Fruit fly (Drosophila melanogaster) whole organism, embryonic: ENCODE results near the gene CG42445.

Source experiments
- CG10209 ChIP-seq: fragments of 200-800 bp; sonication (Bioruptor generic); optimal IDR thresholded peaks from 3 replicates; lab custom pipeline; 2017; ENCODE audit warnings: missing biosample characterization, mild to moderate bottlenecking, missing genetic modification characterization, missing genetic modification reagents
- CG10543 ChIP-seq: fragments of 200-800 bp; sonication (Bioruptor generic); optimal IDR thresholded peaks from 3 replicates; lab custom pipeline; 2017; ENCODE audit warnings: missing biosample characterization, mild to moderate bottlenecking, missing genetic modification characterization, moderate library complexity
- CG1233 ChIP-seq: fragments of 200-800 bp; sonication (Bioruptor generic); optimal IDR thresholded peaks from 4 replicates; lab custom pipeline; 2018; ENCODE audit warnings: missing biosample characterization, mild to moderate bottlenecking, missing genetic modification characterization
- CG13123 ChIP-seq: fragments of 200-800 bp; sonication (Bioruptor generic); optimal IDR thresholded peaks from 2 replicates; lab custom pipeline; 2016; ENCODE audit warnings: missing biosample characterization, missing genetic modification characterization
- CG14014 ChIP-seq: fragments of 200-800 bp; sonication (Bioruptor generic); IDR thresholded peaks from 2 replicates; pipeline ENCODE4 v1.3.6; 2022; ENCODE audit warnings: missing biosample characterization, missing genetic modification characterization
- CG15514 ChIP-seq: fragments of 200-800 bp; sonication (Bioruptor generic); optimal IDR thresholded peaks from 3 replicates; lab custom pipeline; 2017; ENCODE audit warnings: missing biosample characterization, missing genetic modification characterization, mild to moderate bottlenecking, moderate library complexity, missing genetic modification reagents
- CG1603 ChIP-seq: fragments of 200-800 bp; sonication (Bioruptor generic); optimal IDR thresholded peaks from 2 replicates; lab custom pipeline; 2019; ENCODE audit warnings: missing biosample characterization, mild to moderate bottlenecking, missing genetic modification characterization, moderate library complexity
- CG17328 ChIP-seq: fragments of 200-800 bp; sonication (Bioruptor generic); IDR thresholded peaks from 2 replicates; pipeline ENCODE4 v1.3.6; 2022; ENCODE audit warnings: missing biosample characterization, missing genetic modification characterization
- CG17359 ChIP-seq: fragments of 200-800 bp; sonication (Bioruptor generic); optimal IDR thresholded peaks from 3 replicates; lab custom pipeline; 2018; ENCODE audit warnings: missing biosample characterization, mild to moderate bottlenecking, missing genetic modification characterization, moderate library complexity
- CG18011 ChIP-seq: fragments of 200-800 bp; sonication (Bioruptor generic); optimal IDR thresholded peaks from 2 replicates; lab custom pipeline; 2017; ENCODE audit warnings: missing biosample characterization, missing genetic modification characterization, mild to moderate bottlenecking, moderate library complexity, missing genotype
- CG2875 ChIP-seq: fragments of 200-800 bp; sonication (Bioruptor generic); optimal IDR thresholded peaks from 2 replicates; lab custom pipeline; 2017; ENCODE audit warnings: missing biosample characterization, mild to moderate bottlenecking, missing genetic modification characterization, missing genetic modification reagents
- CG30403 ChIP-seq: fragments of 200-800 bp; sonication (Bioruptor generic); optimal IDR thresholded peaks from 3 replicates; lab custom pipeline; 2016; ENCODE audit warnings: missing biosample characterization, missing genetic modification characterization
- CG3726 ChIP-seq: fragments of 200-800 bp; sonication (Bioruptor generic); IDR thresholded peaks from 3 replicates; pipeline ENCODE4, ENCODE4 v1.3.6; 2022; ENCODE audit warnings: missing biosample characterization, missing genetic modification characterization
- CG5245 ChIP-seq: fragments of 200-800 bp; sonication (Bioruptor generic); optimal IDR thresholded peaks from 3 replicates; lab custom pipeline; 2016; ENCODE audit warnings: missing biosample characterization, missing genetic modification characterization
- CG7745 ChIP-seq: fragments of 200-800 bp; sonication (Bioruptor generic); optimal IDR thresholded peaks from 2 replicates; lab custom pipeline; 2018; ENCODE audit warnings: missing biosample characterization, mild to moderate bottlenecking, missing genetic modification characterization, moderate library complexity
- CG7987 ChIP-seq: fragments of 200-800 bp; sonication (Bioruptor generic); optimal IDR thresholded peaks from 2 replicates; lab custom pipeline; 2018; ENCODE audit warnings: missing biosample characterization, mild to moderate bottlenecking, missing genetic modification characterization, moderate library complexity
- CG8478 ChIP-seq: fragments of >200 bp; optimal IDR thresholded peaks from 2 replicates; lab custom pipeline; 2018
- CkIIα-i1 ChIP-seq: fragments of 200-800 bp; sonication (Bioruptor generic); IDR thresholded peaks from 2 replicates; pipeline ENCODE4 v1.3.6; 2022; ENCODE audit warnings: missing biosample characterization, missing genetic modification characterization
- Dip2 ChIP-seq: fragments of 200-800 bp; sonication (Bioruptor generic); IDR thresholded peaks from 2 replicates; pipeline ENCODE4 v1.3.6; 2022; ENCODE audit warnings: missing biosample characterization, missing genetic modification characterization
- Dip3 ChIP-seq: fragments of 200-800 bp; sonication (Bioruptor generic); optimal IDR thresholded peaks from 3 replicates; lab custom pipeline; 2016; ENCODE audit warnings: missing biosample characterization, missing genetic modification characterization
- Dll ChIP-seq: fragments of 200-800 bp; sonication (Bioruptor generic); IDR thresholded peaks from 4 replicates; pipeline ENCODE4 v1.3.6; 2022; ENCODE audit warnings: missing biosample characterization, missing genetic modification characterization; ENCODE audit not compliant: partially characterized antibody
- Dref ChIP-seq: fragments of 200-800 bp; sonication (Bioruptor generic); IDR thresholded peaks from 2 replicates; pipeline ENCODE4 v1.3.6; 2022; ENCODE audit warnings: missing biosample characterization, missing genetic modification characterization
- Hand ChIP-seq: fragments of 200-800 bp; sonication (Bioruptor generic); optimal IDR thresholded peaks from 2 replicates; lab custom pipeline; 2017; ENCODE audit warnings: mild to moderate bottlenecking, missing biosample characterization, missing genetic modification reagents, missing genetic modification characterization
- Lim3 ChIP-seq: fragments of 200-800 bp; sonication (Bioruptor generic); IDR thresholded peaks from 2 replicates; pipeline ENCODE4 v1.3.6; 2022; ENCODE audit warnings: missing biosample characterization, missing genetic modification characterization
- Nf-YC ChIP-seq: fragments of 200-800 bp; optimal IDR thresholded peaks from 3 replicates; lab custom pipeline; 2019; ENCODE audit warnings: missing biosample characterization, mild to moderate bottlenecking, missing genetic modification characterization, moderate library complexity
- Oli ChIP-seq: fragments of 200-800 bp; sonication (Bioruptor generic); optimal IDR thresholded peaks from 2 replicates; lab custom pipeline; 2018; ENCODE audit warnings: missing biosample characterization, mild to moderate bottlenecking, missing genetic modification characterization, moderate library complexity
- TFAM ChIP-seq: fragments of 200-800 bp; sonication (Bioruptor generic); optimal IDR thresholded peaks from 2 replicates; lab custom pipeline; 2017; ENCODE audit warnings: missing biosample characterization, missing genetic modification characterization, inconsistent platforms
- Taf1 ChIP-seq: fragments of 200-800 bp; sonication (Bioruptor generic); IDR thresholded peaks from 2 replicates; pipeline ENCODE4 v1.3.6; 2022; ENCODE audit warnings: missing biosample characterization, missing genetic modification characterization
- Tbp ChIP-seq: fragments of >200 bp; optimal IDR thresholded peaks from 2 replicates; lab custom pipeline; 2018; ENCODE audit warnings: missing biosample characterization, missing genetic modification characterization
- az2 ChIP-seq: fragments of 200-800 bp; sonication (Bioruptor generic); optimal IDR thresholded peaks from 3 replicates; lab custom pipeline; 2016; ENCODE audit warnings: missing biosample characterization, missing genetic modification characterization
- caup ChIP-seq: fragments of 200-800 bp; sonication (Bioruptor generic); optimal IDR thresholded peaks from 3 replicates; lab custom pipeline; 2017; ENCODE audit warnings: missing biosample characterization, mild to moderate bottlenecking, missing genetic modification characterization, moderate library complexity; ENCODE audit not compliant: severe bottlenecking
- chinmo ChIP-seq: fragments of 200-800 bp; sonication (Bioruptor generic); IDR thresholded peaks from 4 replicates; pipeline ENCODE4 v1.3.6; 2022; ENCODE audit warnings: missing biosample characterization, missing genetic modification characterization; ENCODE audit not compliant: partially characterized antibody
- da ChIP-seq: fragments of 200-800 bp; sonication (Bioruptor generic); optimal IDR thresholded peaks from 2 replicates; lab custom pipeline; 2016; ENCODE audit warnings: missing biosample characterization, missing genetic modification characterization
- dmrt11E ChIP-seq: fragments of 200-800 bp; sonication (Bioruptor generic); optimal IDR thresholded peaks from 3 replicates; lab custom pipeline; 2018; ENCODE audit warnings: missing biosample characterization, mild to moderate bottlenecking, missing genetic modification characterization, moderate library complexity
- gce ChIP-seq: fragments of 200-800 bp; sonication (Bioruptor generic); IDR thresholded peaks from 3 replicates; pipeline ENCODE4 v1.3.6; 2022; ENCODE audit warnings: missing biosample characterization, missing genetic modification characterization
- gt ChIP-seq: fragments of 200-800 bp; sonication (Bioruptor generic); IDR thresholded peaks from 2 replicates; pipeline ENCODE4 v1.3.6; 2022; ENCODE audit warnings: missing biosample characterization, missing genetic modification characterization
- h ChIP-seq: fragments of >200 bp; optimal IDR thresholded peaks from 2 replicates; lab custom pipeline; 2017
- her ChIP-seq: fragments of 200-800 bp; sonication (Bioruptor generic); optimal IDR thresholded peaks from 2 replicates; lab custom pipeline; 2016; ENCODE audit warnings: missing biosample characterization, missing genetic modification characterization
- insv ChIP-seq, 2 experiments: fragments of 200-800 bp; sonication (Bioruptor generic); optimal IDR thresholded peaks; 3 replicates each; lab custom pipeline; 2016 to 2018; ENCODE audit warnings: missing biosample characterization in 2 of 2, missing genetic modification characterization in 2 of 2
- jumu ChIP-seq: fragments of 200-800 bp; sonication (Bioruptor generic); optimal IDR thresholded peaks from 3 replicates; lab custom pipeline; 2016; ENCODE audit warnings: missing biosample characterization, missing genetic modification characterization
- lbe ChIP-seq: fragments of 200-800 bp; sonication (Bioruptor generic); optimal IDR thresholded peaks from 2 replicates; lab custom pipeline; 2016; ENCODE audit warnings: missing biosample characterization, mild to moderate bottlenecking, missing genetic modification characterization
- maf-S ChIP-seq: fragments of 200-800 bp; sonication (Bioruptor generic); optimal IDR thresholded peaks from 2 replicates; lab custom pipeline; 2016; ENCODE audit warnings: missing biosample characterization, missing genetic modification characterization
- mam ChIP-seq: fragments of 200-800 bp; sonication (Bioruptor generic); optimal IDR thresholded peaks from 3 replicates; lab custom pipeline; 2016; ENCODE audit warnings: missing biosample characterization, missing genetic modification characterization
- repo ChIP-seq: fragments of 200-800 bp; sonication (Bioruptor generic); optimal IDR thresholded peaks from 2 replicates; lab custom pipeline; 2016; ENCODE audit warnings: missing biosample characterization, missing genetic modification characterization
- schlank ChIP-seq: fragments of 200-800 bp; sonication (Bioruptor generic); optimal IDR thresholded peaks from 2 replicates; lab custom pipeline; 2018; ENCODE audit warnings: missing biosample characterization, mild to moderate bottlenecking, missing genetic modification characterization
- shn ChIP-seq: fragments of 200-800 bp; sonication (Bioruptor generic); optimal IDR thresholded peaks from 3 replicates; lab custom pipeline; 2016; ENCODE audit warnings: missing biosample characterization, missing genetic modification characterization
- sim ChIP-seq: fragments of 200-800 bp; sonication (Bioruptor generic); IDR thresholded peaks from 2 replicates; pipeline ENCODE4 v1.3.6; 2022; ENCODE audit warnings: missing biosample characterization, missing genetic modification characterization
- tap ChIP-seq: fragments of 200-800 bp; optimal IDR thresholded peaks from 3 replicates; lab custom pipeline; 2019; ENCODE audit warnings: missing biosample characterization, mild to moderate bottlenecking, missing genetic modification characterization, moderate library complexity
- unc-4 ChIP-seq: fragments of 200-800 bp; sonication (Bioruptor generic); IDR thresholded peaks from 2 replicates; pipeline ENCODE4 v1.3.6; 2022; ENCODE audit warnings: missing biosample characterization, missing genetic modification characterization; ENCODE audit not compliant: partially characterized antibody
- vfl ChIP-seq: fragments of 200-800 bp; sonication (Bioruptor generic); optimal IDR thresholded peaks from 2 replicates; lab custom pipeline; 2016; ENCODE audit warnings: missing biosample characterization, missing genetic modification characterization
- wdn ChIP-seq: fragments of 200-800 bp; sonication (Bioruptor generic); IDR thresholded peaks from 2 replicates; pipeline ENCODE4 v1.3.6; 2022; ENCODE audit warnings: missing biosample characterization, missing genetic modification characterization
- yki ChIP-seq: fragments of >200 bp; optimal IDR thresholded peaks from 3 replicates; lab custom pipeline; 2018

The CG42445 gene

DNA sequence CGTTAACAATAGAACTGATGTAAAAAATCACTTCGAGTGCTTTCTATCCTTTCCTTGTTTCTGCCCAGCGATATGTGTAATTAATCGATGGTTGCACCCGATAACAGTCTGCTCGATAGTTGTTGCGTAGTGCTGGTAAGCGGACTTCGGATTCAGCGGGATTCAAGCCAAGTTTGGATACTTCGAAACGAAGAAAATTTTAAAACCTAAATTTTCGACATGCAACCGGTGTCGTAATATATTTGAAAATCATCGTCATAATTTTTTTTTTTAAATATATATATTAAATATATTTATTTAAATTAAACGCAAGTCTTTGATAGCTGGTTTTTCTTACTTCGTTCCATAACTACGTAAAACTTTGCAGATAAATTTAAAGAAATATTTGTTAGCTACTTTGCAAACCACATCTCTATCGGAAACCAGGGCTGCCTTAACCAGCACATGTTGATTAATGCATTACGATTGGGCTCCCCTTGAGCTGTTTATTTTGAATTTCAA, 39.1 kb upstream of the CG42445 start, which contains the start of the genes UbcE2M and Dhps (continued):
- TF ChIP-seq wdn (peak; percentile 40; the same call in 1 of the 2 replicates), da (no peak), CG17359 (tag; lab: Kevin White, UChicago) (peak; percentile 63), CG15514 (GFP tag; lab: Kevin White, UChicago) (peak; percentile 75), az2 (GFP tag; lab: Kevin White, UChicago) (peak; percentile 54), chinmo (GFP tag; lab: Robert Waterston, UW) (0 out of 4 replicates have a peak, but pooled peaks have one; percentile 62), maf-S (GFP tag; lab: Kevin White, UChicago) (peak; percentile 45), Hand (GFP tag; lab: Kevin White, UChicago) (peak; percentile 19), CG17328 (GFP tag; lab: Robert Waterston, UW) (no peak), vfl (GFP tag; lab: Kevin White, UChicago) (peak; percentile 29), CG10543 (GFP tag; lab: Kevin White, UChicago) (peak; percentile 87), TFAM (GFP tag; lab: Kevin White, UChicago) (no peak), repo (GFP tag; lab: Kevin White, UChicago) (no peak), insv (GFP tag; optimal IDR thresholded peaks at IDR 0.05; lab: Kevin White, UChicago) (peak in 1 of 2 experiments; percentile 30), sim (no peak), yki (lab: Kevin White, UChicago) (no peak), Lim3 (GFP tag; lab: Robert Waterston, UW) (no peak), CG1603 (no peak), tap (tag; lab: Kevin White, UChicago) (no peak), Dll (GFP tag; lab: Robert Waterston, UW) (peak; percentile 75), lbe (peak; percentile 52), h (lab: Kevin White, UChicago) (no peak), Dip3 (GFP tag; lab: Kevin White, UChicago) (peak; percentile 49), shn (GFP tag; lab: Kevin White, UChicago) (peak; percentile 24), Nf-YC (tag; lab: Kevin White, UChicago) (no peak), jumu (GFP tag; lab: Kevin White, UChicago) (peak; percentile 43), CG2875 (no peak), mam (GFP tag; lab: Kevin White, UChicago) (peak; percentile 73), her (GFP tag; lab: Kevin White, UChicago) (no peak), CG5245 (GFP tag; lab: Kevin White, UChicago) (no peak), Taf1 (no peak), CG7987 (peak; percentile 2), CG13123 (GFP tag; lab: Kevin White, UChicago) (peak; percentile 59), CG7745 (tag; lab: Kevin White, UChicago) (no peak), Dref (peak; percentile 80), caup (peak; percentile 36), schlank (tag; lab: Kevin White, UChicago) (peak; percentile 6), CG1233 (peak; percentile 68), CG30403 (peak; percentile 81), Dip2 (GFP tag; lab: Robert Waterston, UW) (no peak), CG8478 (lab: Kevin White, UChicago) (no peak), gce (GFP tag; lab: Robert Waterston, UW) (no peak), CG3726 (peak; percentile 46; the same call in 1 of the 3 replicates), CG18011 (GFP tag; lab: Kevin White, UChicago) (peak; percentile 33), Tbp (GFP tag; lab: Kevin White, UChicago) (no peak), CG14014 (GFP tag; lab: Robert Waterston, UW) (peak; percentile 48; the same call in 1 of the 2 replicates), Oli (tag; lab: Kevin White, UChicago) (peak; percentile 65), CG10209 (GFP tag; lab: Kevin White, UChicago) (peak; percentile 83), unc-4 (GFP tag; lab: Robert Waterston, UW) (peak; percentile 68), dmrt11E (peak; percentile 76), gt (GFP tag; lab: Robert Waterston, UW) (no peak), CkIIα-i1 (GFP tag; lab: Robert Waterston, UW) (no peak)
